Worm (Caenorhabditis elegans) whole organism, young adult: ENCODE results near the gene D2023.3.

ENCODE experiments used
- B0336.3 ChIP-seq: fragments of 200-800 bp; sonication (Bioruptor generic); IDR thresholded peaks from 2 replicates; pipeline ENCODE4 v1.3.6; 2022; ENCODE audit warnings: missing genetic modification characterization, missing compliant biosample characterization
- F23B12.7 ChIP-seq: sonication (generic microtip); optimal IDR thresholded peaks from 2 replicates; lab custom pipeline; 2017; ENCODE audit warnings: missing genetic modification characterization, mild to moderate bottlenecking, missing compliant biosample characterization, antibody characterized with exemption, moderate library complexity; ENCODE audit not compliant: insufficient read depth
- F37B4.10 ChIP-seq: fragments of 200-800 bp; sonication (Bioruptor generic); IDR thresholded peaks from 2 replicates; pipeline ENCODE4 v1.3.6; 2022; ENCODE audit warnings: missing genetic modification characterization, missing compliant biosample characterization
- F49E8.2 ChIP-seq: sonication (generic microtip); optimal IDR thresholded peaks from 3 replicates; lab custom pipeline; 2017; ENCODE audit warnings: missing genetic modification characterization, mild to moderate bottlenecking, missing compliant biosample characterization, antibody characterized with exemption, moderate library complexity; ENCODE audit not compliant: insufficient read depth
- T07F8.4 ChIP-seq: sonication (generic microtip); optimal IDR thresholded peaks from 2 replicates; lab custom pipeline; 2016; ENCODE audit warnings: mild to moderate bottlenecking, missing genetic modification characterization, moderate library complexity, missing compliant biosample characterization
- T26A5.8 ChIP-seq: sonication (generic microtip); optimal IDR thresholded peaks from 2 replicates; lab custom pipeline; 2016; ENCODE audit warnings: missing genetic modification characterization, missing compliant biosample characterization
- Y53F4B.3 ChIP-seq: fragments of 200-800 bp; sonication (Bioruptor generic); IDR thresholded peaks from 2 replicates; pipeline ENCODE4 v1.3.6; 2022; ENCODE audit warnings: missing genetic modification reagents, missing genetic modification characterization, missing compliant biosample characterization
- Y79H2A.3 ChIP-seq: fragments of 200-800 bp; sonication (Bioruptor generic); conservative IDR thresholded peaks from 2 replicates; pipeline ENCODE4 v1.3.6; 2022; ENCODE audit warnings: missing genetic modification reagents, missing genetic modification characterization, missing compliant biosample characterization
- Y95B8A.8 ChIP-seq: fragments of 200-800 bp; sonication (Bioruptor generic); IDR thresholded peaks from 2 replicates; pipeline ENCODE4 v1.3.6; 2022; ENCODE audit warnings: missing genetic modification reagents, missing genetic modification characterization, missing compliant biosample characterization
- akir-1 ChIP-seq: fragments of 200-800 bp; sonication (Bioruptor generic); optimal IDR thresholded peaks from 2 replicates; lab custom pipeline; 2018; ENCODE audit warnings: mild to moderate bottlenecking, missing genetic modification characterization, moderate library complexity, missing compliant biosample characterization
- aptf-2 ChIP-seq: fragments of 200-800 bp; sonication (Bioruptor generic); conservative IDR thresholded peaks from 2 replicates; pipeline ENCODE4 v1.3.6; 2022; ENCODE audit warnings: missing genetic modification reagents, missing genetic modification characterization, missing compliant biosample characterization
- aptf-3 ChIP-seq: fragments of 200-800 bp; sonication (Bioruptor generic); IDR thresholded peaks from 2 replicates; pipeline ENCODE4 v1.3.6; 2022; ENCODE audit warnings: missing genetic modification characterization, missing compliant biosample characterization
- atf-7 ChIP-seq: sonication (generic microtip); optimal IDR thresholded peaks from 2 replicates; lab custom pipeline; 2017; ENCODE audit warnings: mild to moderate bottlenecking, missing genetic modification characterization, missing compliant biosample characterization
- athp-1 ChIP-seq: sonication (generic microtip); optimal IDR thresholded peaks from 2 replicates; lab custom pipeline; 2017; ENCODE audit warnings: mild to moderate bottlenecking, missing genetic modification characterization, missing compliant biosample characterization
- attf-3 ChIP-seq: fragments of 200-800 bp; sonication (Bioruptor generic); conservative IDR thresholded peaks from 2 replicates; pipeline ENCODE4 v1.3.6; 2022; ENCODE audit warnings: missing genetic modification reagents, missing genetic modification characterization, missing compliant biosample characterization
- attf-5 ChIP-seq: fragments of 200-800 bp; sonication (Bioruptor generic); optimal IDR thresholded peaks from 2 replicates; lab custom pipeline; 2018; ENCODE audit warnings: mild to moderate bottlenecking, missing genetic modification characterization, missing compliant biosample characterization
- bed-2 ChIP-seq: fragments of 200-800 bp; sonication (Bioruptor generic); IDR thresholded peaks from 2 replicates; pipeline ENCODE4 v1.3.6; 2022; ENCODE audit warnings: missing genetic modification reagents, missing genetic modification characterization, missing compliant biosample characterization
- ccch-3 ChIP-seq: fragments of 200-800 bp; sonication (Bioruptor generic); optimal IDR thresholded peaks from 2 replicates; lab custom pipeline; 2018; ENCODE audit warnings: mild to moderate bottlenecking, missing genetic modification characterization, missing compliant biosample characterization
- ceh-100 ChIP-seq: fragments of 200-800 bp; sonication (Bioruptor generic); IDR thresholded peaks from 2 replicates; pipeline ENCODE4 v1.3.6; 2022; ENCODE audit warnings: missing genetic modification reagents, missing genetic modification characterization, missing compliant biosample characterization
- chd-7 ChIP-seq: sonication (generic microtip); optimal IDR thresholded peaks from 2 replicates; lab custom pipeline; 2016; ENCODE audit warnings: mild to moderate bottlenecking, missing genetic modification characterization, moderate library complexity, missing compliant biosample characterization
- dpl-1 ChIP-seq: fragments of 150-350 bp; optimal IDR thresholded peaks from 2 replicates; lab custom pipeline; 2014; ENCODE audit warnings: missing biosample characterization, missing genetic modification reagents, missing genetic modification characterization
- efl-1 ChIP-seq: fragments of 150-350 bp; optimal IDR thresholded peaks from 2 replicates; lab custom pipeline; 2014; ENCODE audit warnings: missing biosample characterization, missing genetic modification reagents, missing genetic modification characterization
- egl-44 ChIP-seq: fragments of 200-800 bp; sonication (Bioruptor generic); IDR thresholded peaks from 2 replicates; pipeline ENCODE4 v1.3.6; 2022; ENCODE audit warnings: missing genetic modification reagents, missing genetic modification characterization, missing compliant biosample characterization
- egrh-3 ChIP-seq: fragments of 200-800 bp; sonication (Bioruptor generic); IDR thresholded peaks from 2 replicates; pipeline ENCODE4 v1.3.6; 2022; ENCODE audit warnings: missing genetic modification reagents, missing genetic modification characterization, missing compliant biosample characterization
- hlh-12 ChIP-seq: sonication (generic microtip); optimal IDR thresholded peaks from 2 replicates; lab custom pipeline; 2016; ENCODE audit warnings: missing genetic modification characterization, missing compliant biosample characterization
- hrde-1 ChIP-seq: sonication (generic microtip); optimal IDR thresholded peaks from 2 replicates; lab custom pipeline; 2016; ENCODE audit warnings: missing genetic modification characterization, mild to moderate bottlenecking, missing compliant biosample characterization, moderate library complexity, missing genotype, missing genetic modification reagents, borderline replicate concordance
- let-607 ChIP-seq, 2 experiments: fragments of 200-800 bp in 1 of 2; sonication (Bioruptor generic) in 1 of 2; sonication (generic microtip) in 1 of 2; optimal IDR thresholded peaks; 2 replicates each; lab custom pipeline; 2016 to 2018; ENCODE audit warnings: mild to moderate bottlenecking in 2 of 2, missing compliant biosample characterization in 2 of 2, missing genetic modification characterization in 2 of 2, moderate library complexity in 2 of 2, missing genotype in 1 of 2
- lin-35 ChIP-seq, 3 experiments: fragments of 150-350 bp in 2 of 3; sonication (generic microtip) in 1 of 3; optimal IDR thresholded peaks; 2 replicates each; lab custom pipeline; 2014 to 2018; ENCODE audit warnings: missing biosample characterization in 3 of 3, missing genetic modification characterization in 3 of 3, missing genetic modification reagents in 3 of 3
- lin-40 ChIP-seq: sonication (generic microtip); optimal IDR thresholded peaks from 2 replicates; lab custom pipeline; 2016; ENCODE audit warnings: missing genetic modification characterization, mild to moderate bottlenecking, missing compliant biosample characterization, missing genotype, missing genetic modification reagents
- lin-54 ChIP-seq: fragments of 200-800 bp; sonication (Bioruptor generic); optimal IDR thresholded peaks from 2 replicates; lab custom pipeline; 2018; ENCODE audit warnings: mild to moderate bottlenecking, missing genetic modification characterization, missing compliant biosample characterization
- lsy-27 ChIP-seq: sonication (generic microtip); optimal IDR thresholded peaks from 2 replicates; lab custom pipeline; 2017; ENCODE audit warnings: missing genetic modification characterization, mild to moderate bottlenecking, missing compliant biosample characterization, antibody characterized with exemption, missing genotype, borderline replicate concordance; ENCODE audit not compliant: insufficient read depth
- madf-3 ChIP-seq: fragments of 200-800 bp; sonication (Bioruptor generic); IDR thresholded peaks from 2 replicates; pipeline ENCODE4 v1.3.6; 2022; ENCODE audit warnings: missing genetic modification reagents, missing genetic modification characterization, missing compliant biosample characterization
- madf-6 ChIP-seq: fragments of 200-800 bp; sonication (Bioruptor generic); IDR thresholded peaks from 2 replicates; pipeline ENCODE4 v1.3.6; 2022; ENCODE audit warnings: missing genetic modification reagents, missing genetic modification characterization, missing compliant biosample characterization
- madf-8 ChIP-seq: fragments of 200-800 bp; sonication (Bioruptor generic); conservative IDR thresholded peaks from 2 replicates; pipeline ENCODE4 v1.3.6; 2022; ENCODE audit warnings: missing genetic modification reagents, missing genetic modification characterization, missing compliant biosample characterization
- mcd-1 ChIP-seq: fragments of 200-800 bp; sonication (Bioruptor generic); IDR thresholded peaks from 2 replicates; pipeline ENCODE4 v1.3.6; 2022; ENCODE audit warnings: missing genetic modification reagents, missing genetic modification characterization, missing compliant biosample characterization
- mxl-1 ChIP-seq: sonication (generic microtip); optimal IDR thresholded peaks from 2 replicates; lab custom pipeline; 2016; ENCODE audit warnings: missing genetic modification characterization, missing compliant biosample characterization
- nfya-1 ChIP-seq: sonication (generic microtip); optimal IDR thresholded peaks from 2 replicates; lab custom pipeline; 2017; ENCODE audit warnings: antibody characterized with exemption, missing compliant biosample characterization, missing genetic modification characterization, borderline replicate concordance; ENCODE audit not compliant: insufficient read depth
- nfya-2 ChIP-seq: fragments of 200-800 bp; sonication (Bioruptor generic); IDR thresholded peaks from 2 replicates; pipeline ENCODE4 v1.3.6; 2022; ENCODE audit warnings: missing genetic modification reagents, missing genetic modification characterization, missing compliant biosample characterization
- nhr-120 ChIP-seq: fragments of 200-800 bp; sonication (Bioruptor generic); IDR thresholded peaks from 2 replicates; pipeline ENCODE4 v1.3.6; 2022; ENCODE audit warnings: missing genetic modification characterization, missing compliant biosample characterization
- nhr-27 ChIP-seq: fragments of 200-800 bp; sonication (Bioruptor generic); optimal IDR thresholded peaks from 2 replicates; lab custom pipeline; 2018; ENCODE audit warnings: mild to moderate bottlenecking, missing genetic modification characterization, moderate library complexity, missing compliant biosample characterization
- nhr-90 ChIP-seq: sonication (generic microtip); optimal IDR thresholded peaks from 2 replicates; lab custom pipeline; 2016; ENCODE audit warnings: missing genotype, mild to moderate bottlenecking, missing genetic modification characterization, missing compliant biosample characterization
- repo-1 ChIP-seq: sonication (generic microtip); optimal IDR thresholded peaks from 2 replicates; lab custom pipeline; 2017; ENCODE audit warnings: mild to moderate bottlenecking, missing genetic modification characterization, missing compliant biosample characterization
- unc-62 ChIP-seq: fragments of 150-350 bp; optimal IDR thresholded peaks from 2 replicates; lab custom pipeline; 2014; ENCODE audit warnings: missing biosample characterization, missing genetic modification reagents, missing genetic modification characterization
- zim-3 ChIP-seq: sonication (generic microtip); optimal IDR thresholded peaks from 2 replicates; lab custom pipeline; 2017; ENCODE audit warnings: mild to moderate bottlenecking, missing genetic modification characterization, moderate library complexity, missing compliant biosample characterization
- ztf-25 ChIP-seq: fragments of 200-800 bp; sonication (Bioruptor generic); IDR thresholded peaks from 2 replicates; pipeline ENCODE4 v1.3.6; 2022; ENCODE audit warnings: missing genetic modification reagents, missing genetic modification characterization, missing compliant biosample characterization
- ztf-26 ChIP-seq: sonication (generic microtip); optimal IDR thresholded peaks from 2 replicates; lab custom pipeline; 2017; ENCODE audit warnings: missing genetic modification characterization, missing compliant biosample characterization

D2023.3 gene

DNA sequence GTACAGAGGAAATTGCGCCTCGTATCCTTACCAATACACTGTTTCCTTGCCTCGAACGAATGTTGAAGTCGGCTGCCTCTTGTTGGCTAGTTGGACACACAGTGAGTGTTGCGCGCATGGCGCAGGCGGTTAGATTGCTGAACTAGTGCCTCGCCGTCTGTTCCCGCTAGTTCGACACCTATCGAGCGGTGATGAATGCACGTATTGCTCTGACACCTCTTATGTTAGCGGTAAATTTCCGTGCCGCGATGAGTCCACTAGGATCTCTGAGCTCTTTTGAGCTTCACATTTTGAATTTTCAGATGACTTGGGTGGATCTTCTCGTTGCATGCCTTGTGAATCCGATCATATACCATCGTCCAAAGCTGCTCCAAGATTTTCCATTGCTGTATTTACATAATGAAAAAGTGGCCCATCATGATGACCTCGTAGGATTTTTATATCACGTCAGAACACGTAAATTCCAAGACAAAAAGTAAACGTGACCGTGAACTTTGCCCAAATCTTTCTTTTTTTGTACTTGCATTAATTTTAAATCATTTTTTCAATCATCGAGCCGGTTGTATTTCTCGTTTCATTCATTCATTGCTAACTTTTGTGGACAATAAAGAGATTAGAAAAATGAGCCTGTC is 28.9 kb downstream of the D2023.3 start, which contains the start of gene F55A11.11 (continued):
- TF ChIP-seq Y95B8A.8 (GFP tag; lab: Robert Waterston, UW): peak; percentile 85; the same call in 1 of the 2 replicates
- peak; percentile 92 for TF ChIP-seq chd-7 (tag; lab: Kevin White, UChicago)
- TF ChIP-seq nhr-90 (tag; lab: Kevin White, UChicago): peak; percentile 96
- TF ChIP-seq nhr-27: peak; percentile 31
- TF ChIP-seq Y79H2A.3: peak; percentile 47; the same call in 1 of the 2 replicates
- peak; percentile 96 for TF ChIP-seq egl-44 (GFP tag; lab: Robert Waterston, UW)
- TF ChIP-seq atf-7 (tag; lab: Kevin White, UChicago): peak; percentile 77
- peak; percentile 52 for TF ChIP-seq egrh-3 (GFP tag; lab: Robert Waterston, UW)
- TF ChIP-seq F37B4.10: 0 out of 2 replicates have a peak, but pooled peaks have one; percentile 81
- TF ChIP-seq unc-62 (GFP tag; lab: Kevin White, UChicago): peak; percentile 54
- TF ChIP-seq mcd-1: no peak; the same call in 1 of the 2 replicates
- TF ChIP-seq attf-3 (GFP tag; lab: Robert Waterston, UW): peak; percentile 75
- peak; percentile 14 for TF ChIP-seq ccch-3 (GFP tag; lab: Kevin White, UChicago)
- TF ChIP-seq ceh-100 (GFP tag; lab: Robert Waterston, UW): peak; percentile 76
- peak; percentile 92 for TF ChIP-seq hrde-1 (tag; lab: Kevin White, UChicago)
- TF ChIP-seq F49E8.2 (tag; lab: Kevin White, UChicago): peak; percentile 84
- TF ChIP-seq lin-40 (tag; lab: Kevin White, UChicago): peak; percentile 73
- peak; percentile 87 for TF ChIP-seq ztf-25 (GFP tag; lab: Robert Waterston, UW)
- TF ChIP-seq hlh-12 (tag; lab: Kevin White, UChicago): peak; percentile 81
- TF ChIP-seq F23B12.7: peak; percentile 73
- peak; percentile 37; the same call in 1 of the 2 replicates for TF ChIP-seq madf-8 (GFP tag; lab: Robert Waterston, UW)
- TF ChIP-seq mxl-1 (tag; lab: Kevin White, UChicago): peak; percentile 94
- TF ChIP-seq let-607 (tag; optimal IDR thresholded peaks at IDR 0.05; lab: Kevin White, UChicago): peak; percentile 54 to 76
- peak; percentile 89 for TF ChIP-seq Y53F4B.3
- peak; percentile 82 for TF ChIP-seq madf-6
- peak; percentile 79 for TF ChIP-seq lsy-27 (tag; lab: Kevin White, UChicago)
- peak; percentile 81 for TF ChIP-seq lin-54
- TF ChIP-seq dpl-1 (GFP tag; lab: Kevin White, UChicago): no peak
- peak; percentile 97 for TF ChIP-seq zim-3 (tag; lab: Kevin White, UChicago)
- TF ChIP-seq nhr-120: no peak
- peak; percentile 89 for TF ChIP-seq T26A5.8 (tag; lab: Kevin White, UChicago)
- peak; percentile 94 for TF ChIP-seq athp-1
- peak; percentile 59; the same call in 1 of the 2 replicates for TF ChIP-seq bed-2 (GFP tag; lab: Robert Waterston, UW)
- TF ChIP-seq nfya-2: 0 out of 2 replicates have a peak, but pooled peaks have one; percentile 34
- TF ChIP-seq lin-35 (GFP tag; optimal IDR thresholded peaks at IDR 0.05; lab: Kevin White, UChicago): peak in 2 of 3 experiments; percentile 24 to 85
- TF ChIP-seq akir-1: peak; percentile 86
- 0 out of 2 replicates have a peak, but pooled peaks have one; percentile 7 for TF ChIP-seq aptf-2 (GFP tag; lab: Robert Waterston, UW)
- TF ChIP-seq madf-3: peak; percentile 86
- TF ChIP-seq T07F8.4 (tag; lab: Kevin White, UChicago): peak; percentile 83
- TF ChIP-seq nfya-1 (tag; lab: Kevin White, UChicago): no peak
- TF ChIP-seq ztf-26: peak; percentile 92
- peak; percentile 94 for TF ChIP-seq repo-1 (tag; lab: Kevin White, UChicago)
- TF ChIP-seq efl-1: peak; percentile 6
- peak; percentile 90 for TF ChIP-seq attf-5 (GFP tag; lab: Kevin White, UChicago)
- TF ChIP-seq B0336.3: peak; percentile 84
- TF ChIP-seq aptf-3 (GFP tag; lab: Robert Waterston, UW): peak; percentile 94
